Fruit fly (Drosophila melanogaster) whole organism, embryonic: ENCODE results near the gene Pxn.

Experiments
- Abd-B ChIP-seq: fragments of 200-800 bp; sonication (Bioruptor generic); optimal IDR thresholded peaks from 2 replicates; lab custom pipeline; 2018; ENCODE audit warnings: missing biosample characterization, mild to moderate bottlenecking, missing genetic modification characterization, moderate library complexity
- Atf3 ChIP-seq: fragments of 200-800 bp; sonication (Bioruptor generic); optimal IDR thresholded peaks from 3 replicates; lab custom pipeline; 2016; ENCODE audit warnings: missing biosample characterization, missing genetic modification characterization
- BtbVII ChIP-seq: fragments of 200-800 bp; sonication (Bioruptor generic); optimal IDR thresholded peaks from 3 replicates; lab custom pipeline; 2017; ENCODE audit warnings: missing biosample characterization, mild to moderate bottlenecking, missing genetic modification characterization
- CG10654 ChIP-seq: fragments of 200-800 bp; sonication (Bioruptor generic); optimal IDR thresholded peaks from 2 replicates; lab custom pipeline; 2016; ENCODE audit warnings: missing biosample characterization, missing genetic modification characterization
- CG10959 ChIP-seq: fragments of 200-800 bp; sonication (Bioruptor generic); IDR thresholded peaks from 2 replicates; pipeline ENCODE4 v1.3.6; 2022; ENCODE audit warnings: missing biosample characterization, missing genetic modification characterization
- CG12744 ChIP-seq: fragments of 200-800 bp; sonication (Bioruptor generic); optimal IDR thresholded peaks from 2 replicates; lab custom pipeline; 2016; ENCODE audit warnings: missing biosample characterization, missing genetic modification characterization
- CG13287 ChIP-seq: fragments of 200-800 bp; sonication (Bioruptor generic); IDR thresholded peaks from 2 replicates; pipeline ENCODE4 v1.3.6; 2022; ENCODE audit warnings: missing biosample characterization, missing genetic modification characterization; ENCODE audit not compliant: partially characterized antibody
- CG13624 ChIP-seq: fragments of 200-800 bp; sonication (Bioruptor generic); optimal IDR thresholded peaks from 2 replicates; lab custom pipeline; 2016; ENCODE audit warnings: missing biosample characterization, missing genetic modification characterization
- CG13775 ChIP-seq: fragments of 200-800 bp; sonication (Bioruptor generic); optimal IDR thresholded peaks from 3 replicates; lab custom pipeline; 2017; ENCODE audit warnings: missing biosample characterization, mild to moderate bottlenecking, missing genetic modification characterization
- CG15269 ChIP-seq: fragments of 200-800 bp; sonication (Bioruptor generic); optimal IDR thresholded peaks from 2 replicates; lab custom pipeline; 2018; ENCODE audit warnings: missing biosample characterization, mild to moderate bottlenecking, missing genetic modification characterization, moderate library complexity
- CG15514 ChIP-seq: fragments of 200-800 bp; sonication (Bioruptor generic); optimal IDR thresholded peaks from 3 replicates; lab custom pipeline; 2017; ENCODE audit warnings: missing biosample characterization, missing genetic modification characterization, mild to moderate bottlenecking, moderate library complexity, missing genetic modification reagents
- CG17359 ChIP-seq: fragments of 200-800 bp; sonication (Bioruptor generic); optimal IDR thresholded peaks from 3 replicates; lab custom pipeline; 2018; ENCODE audit warnings: missing biosample characterization, mild to moderate bottlenecking, missing genetic modification characterization, moderate library complexity
- CG17612 ChIP-seq: fragments of 200-800 bp; sonication (Bioruptor generic); IDR thresholded peaks from 2 replicates; pipeline ENCODE4 v1.3.6; 2022; ENCODE audit warnings: missing biosample characterization, missing genetic modification characterization
- CG2120 ChIP-seq: fragments of 200-800 bp; sonication (Bioruptor generic); optimal IDR thresholded peaks from 3 replicates; lab custom pipeline; 2016; ENCODE audit warnings: missing biosample characterization, missing genetic modification characterization
- CG30431 ChIP-seq: fragments of 200-800 bp; sonication (Bioruptor generic); optimal IDR thresholded peaks from 2 replicates; lab custom pipeline; 2017; ENCODE audit warnings: missing biosample characterization, missing genetic modification characterization
- CG32532 ChIP-seq: fragments of 200-800 bp; sonication (Bioruptor generic); IDR thresholded peaks from 2 replicates; pipeline ENCODE4 v1.3.6; 2022; ENCODE audit warnings: missing biosample characterization, missing genetic modification characterization
- CG6272 ChIP-seq: fragments of 200-800 bp; sonication (Bioruptor generic); IDR thresholded peaks from 2 replicates; pipeline ENCODE4 v1.3.6; 2022; ENCODE audit warnings: missing biosample characterization, missing genetic modification characterization
- CG7556 ChIP-seq: fragments of 200-800 bp; sonication (Bioruptor generic); optimal IDR thresholded peaks from 2 replicates; lab custom pipeline; 2017; ENCODE audit warnings: missing biosample characterization, mild to moderate bottlenecking, missing genetic modification characterization
- CG7839 ChIP-seq: fragments of 200-800 bp; sonication (Bioruptor generic); optimal IDR thresholded peaks from 3 replicates; lab custom pipeline; 2018; ENCODE audit warnings: missing biosample characterization, mild to moderate bottlenecking, missing genetic modification characterization, moderate library complexity
- CG9797 ChIP-seq: fragments of 200-800 bp; sonication (Bioruptor generic); optimal IDR thresholded peaks from 3 replicates; lab custom pipeline; 2018; ENCODE audit warnings: missing biosample characterization, mild to moderate bottlenecking, missing genetic modification characterization
- CHES-1-like ChIP-seq: fragments of 200-800 bp; sonication (Bioruptor generic); optimal IDR thresholded peaks from 2 replicates; lab custom pipeline; 2016; ENCODE audit warnings: missing biosample characterization, missing genetic modification characterization
- D19A ChIP-seq: fragments of 200-800 bp; optimal IDR thresholded peaks from 3 replicates; lab custom pipeline; 2019; ENCODE audit warnings: missing biosample characterization, mild to moderate bottlenecking, missing genetic modification characterization, moderate library complexity
- D19B ChIP-seq: fragments of 200-800 bp; sonication (Bioruptor generic); optimal IDR thresholded peaks from 2 replicates; lab custom pipeline; 2017; ENCODE audit warnings: missing biosample characterization, mild to moderate bottlenecking, missing genetic modification characterization
- Doc2 ChIP-seq: fragments of 200-800 bp; sonication (Bioruptor generic); IDR thresholded peaks from 2 replicates; pipeline ENCODE4 v1.3.6; 2022; ENCODE audit warnings: missing biosample characterization, missing genetic modification characterization
- E2f1 ChIP-seq: fragments of 200-800 bp; sonication (Bioruptor generic); IDR thresholded peaks from 2 replicates; pipeline ENCODE4 v1.3.6; 2022; ENCODE audit warnings: missing biosample characterization, missing genetic modification characterization
- GATAe ChIP-seq: fragments of 200-800 bp; sonication (Bioruptor generic); conservative IDR thresholded peaks from 2 replicates; pipeline ENCODE4 v1.3.6; 2022; ENCODE audit warnings: missing biosample characterization, missing genetic modification characterization
- Jarid2 ChIP-seq: fragments of 200-800 bp; sonication (Bioruptor generic); optimal IDR thresholded peaks from 3 replicates; lab custom pipeline; 2017; ENCODE audit warnings: mild to moderate bottlenecking, missing biosample characterization, missing genetic modification reagents, missing genetic modification characterization
- Lim3 ChIP-seq: fragments of 200-800 bp; sonication (Bioruptor generic); IDR thresholded peaks from 2 replicates; pipeline ENCODE4 v1.3.6; 2022; ENCODE audit warnings: missing biosample characterization, missing genetic modification characterization
- MESR4 ChIP-seq: fragments of 200-800 bp; sonication (Bioruptor generic); optimal IDR thresholded peaks from 2 replicates; lab custom pipeline; 2018; ENCODE audit warnings: missing biosample characterization, mild to moderate bottlenecking, missing genetic modification characterization, moderate library complexity
- Max ChIP-seq: fragments of 200-800 bp; sonication (Bioruptor generic); optimal IDR thresholded peaks from 2 replicates; lab custom pipeline; 2016; ENCODE audit warnings: missing biosample characterization, mild to moderate bottlenecking, missing genetic modification characterization
- Poxn ChIP-seq: fragments of 200-800 bp; sonication (Bioruptor generic); IDR thresholded peaks from 2 replicates; pipeline ENCODE4 v1.3.6; 2022; ENCODE audit warnings: missing biosample characterization, missing genetic modification characterization
- Ravus ChIP-seq: fragments of 200-800 bp; sonication (Bioruptor generic); IDR thresholded peaks from 2 replicates; pipeline ENCODE4 v1.3.6; 2022; ENCODE audit warnings: missing biosample characterization, missing genetic modification characterization
- Tbp ChIP-seq: fragments of >200 bp; optimal IDR thresholded peaks from 2 replicates; lab custom pipeline; 2018; ENCODE audit warnings: missing biosample characterization, missing genetic modification characterization
- crp ChIP-seq, 2 experiments: fragments of 200-800 bp; sonication (Bioruptor generic); optimal IDR thresholded peaks; 2 replicates in 1 of 2; 3 replicates in 1 of 2; lab custom pipeline; 2017; ENCODE audit warnings: missing biosample characterization in 2 of 2, missing genetic modification characterization in 2 of 2, mild to moderate bottlenecking in 1 of 2, moderate library complexity in 1 of 2
- dm ChIP-seq: fragments of 200-800 bp; sonication (Bioruptor generic); optimal IDR thresholded peaks from 3 replicates; lab custom pipeline; 2016; ENCODE audit warnings: missing biosample characterization, missing genetic modification characterization
- gcm ChIP-seq: fragments of 200-800 bp; sonication (Bioruptor generic); optimal IDR thresholded peaks from 2 replicates; lab custom pipeline; 2019; ENCODE audit warnings: missing biosample characterization, mild to moderate bottlenecking, missing genetic modification characterization, moderate library complexity
- gfzf ChIP-seq: fragments of 200-800 bp; sonication (Bioruptor generic); optimal IDR thresholded peaks from 2 replicates; lab custom pipeline; 2016; ENCODE audit warnings: missing biosample characterization, mild to moderate bottlenecking, missing genetic modification characterization, moderate library complexity
- hkb ChIP-seq, 2 experiments: fragments of 200-800 bp in 1 of 2; fragments of >200 bp in 1 of 2; sonication (Bioruptor generic) in 1 of 2; IDR thresholded peaks in 1 of 2; optimal IDR thresholded peaks in 1 of 2; 2 replicates each; pipeline versions ENCODE4 v1.3.6 to Lab custom; 2017 to 2022; ENCODE audit warnings: missing biosample characterization in 1 of 2, missing genetic modification characterization in 1 of 2
- klu ChIP-seq: fragments of 200-800 bp; sonication (Bioruptor generic); IDR thresholded peaks from 2 replicates; pipeline ENCODE4 v1.3.6; 2022; ENCODE audit warnings: missing biosample characterization, missing genetic modification characterization
- kni ChIP-seq: fragments of 200-800 bp; sonication (Bioruptor generic); optimal IDR thresholded peaks from 3 replicates; lab custom pipeline; 2017; ENCODE audit warnings: mild to moderate bottlenecking, missing biosample characterization, missing genetic modification reagents, missing genetic modification characterization
- lov ChIP-seq, 2 experiments: fragments of 200-800 bp in 1 of 2; fragments of >200 bp in 1 of 2; sonication (Bioruptor generic) in 1 of 2; IDR thresholded peaks in 1 of 2; optimal IDR thresholded peaks in 1 of 2; 2 replicates in 1 of 2; 3 replicates in 1 of 2; pipeline versions ENCODE4 v1.3.6 to Lab custom; 2017 to 2022; ENCODE audit warnings: missing biosample characterization in 1 of 2, missing genetic modification characterization in 1 of 2
- p53 ChIP-seq: fragments of 200-800 bp; sonication (Bioruptor generic); optimal IDR thresholded peaks from 2 replicates; lab custom pipeline; 2016; ENCODE audit warnings: missing biosample characterization, missing genetic modification characterization
- phol ChIP-seq: fragments of 200-800 bp; sonication (Bioruptor generic); optimal IDR thresholded peaks from 3 replicates; lab custom pipeline; 2018; ENCODE audit warnings: missing biosample characterization, mild to moderate bottlenecking, missing genetic modification characterization, moderate library complexity
- pnt ChIP-seq: fragments of 200-800 bp; sonication (Bioruptor generic); optimal IDR thresholded peaks from 3 replicates; lab custom pipeline; 2016; ENCODE audit warnings: missing biosample characterization, missing genetic modification characterization
- pros ChIP-seq: fragments of 200-800 bp; sonication (Bioruptor generic); optimal IDR thresholded peaks from 3 replicates; lab custom pipeline; 2019; ENCODE audit warnings: missing biosample characterization, mild to moderate bottlenecking, missing genetic modification characterization, moderate library complexity
- pum ChIP-seq: fragments of 200-800 bp; sonication (Bioruptor generic); optimal IDR thresholded peaks from 2 replicates; lab custom pipeline; 2016; ENCODE audit warnings: missing biosample characterization, missing genetic modification characterization
- pzg ChIP-seq: fragments of 200-800 bp; sonication (Bioruptor generic); optimal IDR thresholded peaks from 3 replicates; lab custom pipeline; 2018; ENCODE audit warnings: missing biosample characterization, mild to moderate bottlenecking, missing genetic modification characterization, moderate library complexity
- tgo ChIP-seq: fragments of 200-800 bp; sonication (Bioruptor generic); IDR thresholded peaks from 3 replicates; pipeline ENCODE4 v1.3.6; 2022; ENCODE audit warnings: missing biosample characterization, missing genetic modification characterization
- tll ChIP-seq, 2 experiments: fragments of 200-800 bp in 1 of 2; fragments of >200 bp in 1 of 2; sonication (Bioruptor generic) in 1 of 2; optimal IDR thresholded peaks; 2 replicates each; lab custom pipeline; 2017 to 2019; ENCODE audit warnings: missing biosample characterization in 2 of 2, missing genetic modification characterization in 2 of 2, mild to moderate bottlenecking in 1 of 2, moderate library complexity in 1 of 2

Gene Pxn

DNA sequence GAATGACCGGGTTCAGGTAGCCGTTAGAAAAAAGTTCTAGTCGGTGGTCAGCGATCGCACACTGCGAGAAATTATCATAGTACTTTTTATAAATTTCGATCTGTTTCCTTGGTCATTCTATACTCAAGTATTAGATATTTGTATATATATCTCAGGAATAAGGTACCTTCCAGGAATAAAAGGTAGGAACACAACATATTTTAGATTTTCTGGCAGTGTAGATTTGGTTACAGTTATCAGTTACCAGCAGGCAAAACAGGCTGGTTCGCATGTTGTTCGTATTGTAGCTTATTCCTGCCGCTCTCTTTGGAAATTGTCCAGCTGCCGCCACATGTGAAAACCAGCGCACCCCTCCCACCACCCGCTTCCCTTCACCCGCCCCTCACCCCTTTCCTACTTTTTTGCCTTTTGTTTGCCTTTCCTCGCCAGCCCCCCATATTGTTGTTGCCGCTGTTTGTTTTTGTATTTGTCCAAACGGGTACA lies 48.5 kb downstream of the Pxn start (continued):
- TF ChIP-seq Atf3 (GFP tag; lab: Kevin White, UChicago) (peak; percentile 72), CG10959 (peak; percentile 87), pum (GFP tag; lab: Kevin White, UChicago) (peak; percentile 47), Doc2 (peak; percentile 55; the same call in 1 of the 2 replicates), CG15269 (peak; percentile 83), Poxn (GFP tag; lab: Robert Waterston, UW) (peak; percentile 36; the same call in 1 of the 2 replicates), CG12744 (GFP tag; lab: Kevin White, UChicago) (peak; percentile 45), pnt (GFP tag; lab: Kevin White, UChicago) (peak; percentile 46), CG13287 (GFP tag; lab: Robert Waterston, UW) (no peak), klu (GFP tag; lab: Robert Waterston, UW) (peak; percentile 61), CG7556 (GFP tag; lab: Kevin White, UChicago) (peak; percentile 86), gcm (peak; percentile 74), Abd-B (GFP tag; lab: Kevin White, UChicago) (peak; percentile 64), MESR4 (GFP tag; lab: Kevin White, UChicago) (peak; percentile 23), CG17359 (tag; lab: Kevin White, UChicago) (peak; percentile 86), tll (GFP tag; optimal IDR thresholded peaks at IDR 0.05; lab: Kevin White, UChicago) (peak in 1 of 2 experiments; percentile 7), CG7839 (tag; lab: Kevin White, UChicago) (peak; percentile 88), Jarid2 (GFP tag; lab: Kevin White, UChicago) (peak; percentile 43), CG13624 (GFP tag; lab: Kevin White, UChicago) (peak; percentile 61), D19B (GFP tag; lab: Kevin White, UChicago) (peak; percentile 73), GATAe (peak; percentile 73), pros (no peak), CG30431 (GFP tag; lab: Kevin White, UChicago) (peak; percentile 80), Tbp (GFP tag; lab: Kevin White, UChicago) (no peak), CG13775 (GFP tag; lab: Kevin White, UChicago) (peak; percentile 85), CG10654 (peak; percentile 71), CG15514 (peak; percentile 76), pzg (no peak), Max (GFP tag; lab: Kevin White, UChicago) (peak; percentile 68), E2f1 (GFP tag; lab: Robert Waterston, UW) (peak; percentile 81), lov (optimal IDR thresholded peaks at IDR 0.05; lab: Kevin White, UChicago) (no peak), lov (GFP tag; IDR thresholded peaks at IDR 0.05; lab: Robert Waterston, UW) (peak; percentile 70; the same call in 2 of the 3 replicates), CG17612 (GFP tag; lab: Robert Waterston, UW) (no peak), kni (GFP tag; lab: Kevin White, UChicago) (peak; percentile 75), CG9797 (no peak), CG6272 (GFP tag; lab: Robert Waterston, UW) (peak; percentile 74; the same call in 1 of the 2 replicates), D19A (tag; lab: Kevin White, UChicago) (peak; percentile 85), BtbVII (peak; percentile 71), dm (peak; percentile 26), p53 (GFP tag; lab: Kevin White, UChicago) (no peak), Ravus (GFP tag; lab: Robert Waterston, UW) (peak; percentile 59), phol (tag; lab: Kevin White, UChicago) (peak; percentile 90), CG32532 (GFP tag; lab: Robert Waterston, UW) (peak; percentile 91), CG2120 (GFP tag; lab: Kevin White, UChicago) (peak; percentile 89), CHES-1-like (peak; percentile 71), gfzf (GFP tag; lab: Kevin White, UChicago) (no peak), crp (GFP tag; optimal IDR thresholded peaks at IDR 0.05; lab: Kevin White, UChicago) (peak in 1 of 2 experiments; percentile 48), Lim3 (peak; percentile 79), tgo (GFP tag; lab: Robert Waterston, UW) (peak; percentile 61), hkb (optimal IDR thresholded peaks at IDR 0.05; lab: Kevin White, UChicago) (no peak), hkb (GFP tag; IDR thresholded peaks at IDR 0.05; lab: Robert Waterston, UW) (peak; percentile 95)
